3 fruit fly cellular contexts compared by ENCODE assay signal in the genomic region with DNA sequence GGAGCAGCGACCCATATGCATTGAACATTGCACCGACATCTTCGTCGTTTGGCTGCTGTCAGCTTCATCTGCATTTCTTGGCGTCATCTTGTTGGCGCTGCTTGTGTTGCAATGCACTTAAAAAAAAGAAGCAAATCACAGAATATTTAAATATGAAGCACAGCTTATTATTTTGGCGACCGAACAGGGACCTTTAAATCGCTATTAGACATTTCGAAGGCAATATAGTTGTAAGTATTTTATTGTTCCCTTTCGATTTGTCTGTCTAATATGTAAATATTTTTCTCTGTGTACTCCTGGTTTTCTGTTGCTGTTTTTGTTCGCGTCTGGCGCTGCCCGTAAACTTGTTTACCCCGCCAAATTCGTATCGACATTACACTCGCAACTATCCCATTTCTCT.
TF ChIP-seq lines count a peak whose summit lies in the region.

No protein-coding gene starts in this region.

TF ChIP-seq in whole organism, embryonic, 481 proteins besides CTCF, POLR2A, EP300 and RAD21 (continued from another document):
- 0 out of 3 replicates have a peak, but pooled peaks have one; percentile 30 for TF ChIP-seq ase (GFP tag; IDR thresholded peaks at IDR 0.05; lab: Robert Waterston, UW)
- TF ChIP-seq CG11504 (tag; optimal IDR thresholded peaks at IDR 0.05; lab: Kevin White, UChicago): peak; percentile 29
- peak; percentile 44 for TF ChIP-seq fd96Cb (tag; optimal IDR thresholded peaks at IDR 0.05; lab: Kevin White, UChicago)
TF ChIP-seq in whole organism, embryonic: peak in this region for 14.

TF ChIP-seq in whole organism, prepupa, 60 proteins besides CTCF, POLR2A, EP300 and RAD21 (continued from another document):
- TF ChIP-seq Lpt (GFP tag; optimal IDR thresholded peaks at IDR 0.05; lab: Kevin White, UChicago) (peak; percentile 95), spab (GFP tag; optimal IDR thresholded peaks at IDR 0.05; lab: Kevin White, UChicago) (peak; percentile 97), CG3919 (GFP tag; optimal IDR thresholded peaks at IDR 0.05; lab: Kevin White, UChicago) (peak; percentile 97), CG11902 (GFP tag; optimal IDR thresholded peaks at IDR 0.05; lab: Kevin White, UChicago) (peak; percentile 90), svp (GFP tag; lab: Kevin White, UChicago) (peak; percentile 97), cyc (GFP tag; optimal IDR thresholded peaks at IDR 0.05; lab: Kevin White, UChicago) (peak; percentile 89), Sox102F (GFP tag; optimal IDR thresholded peaks at IDR 0.05; lab: Kevin White, UChicago) (peak; percentile 86), fd85E (GFP tag; optimal IDR thresholded peaks at IDR 0.05; lab: Kevin White, UChicago) (peak; percentile 86), Hr39 (GFP tag; optimal IDR thresholded peaks at IDR 0.05; lab: Kevin White, UChicago) (peak; percentile 83), CG1621 (tag; optimal IDR thresholded peaks at IDR 0.05; lab: Kevin White, UChicago) (peak; percentile 96), Ets21C (GFP tag; optimal IDR thresholded peaks at IDR 0.05; lab: Kevin White, UChicago) (peak; percentile 74), Ets96B (tag; optimal IDR thresholded peaks at IDR 0.05; lab: Kevin White, UChicago) (peak; percentile 97), OdsH (GFP tag; optimal IDR thresholded peaks at IDR 0.05; lab: Kevin White, UChicago) (peak; percentile 94), CG6854 (GFP tag; optimal IDR thresholded peaks at IDR 0.05; lab: Kevin White, UChicago) (peak; percentile 89), CG4318 (GFP tag; optimal IDR thresholded peaks at IDR 0.05; lab: Kevin White, UChicago) (peak; percentile 95), Eip93F (GFP tag; optimal IDR thresholded peaks at IDR 0.05; lab: Kevin White, UChicago) (no peak), Sox14 (GFP tag; optimal IDR thresholded peaks at IDR 0.05; lab: Kevin White, UChicago) (peak; percentile 95), CG6808 (GFP tag; optimal IDR thresholded peaks at IDR 0.05; lab: Kevin White, UChicago) (peak; percentile 97), Met (GFP tag; optimal IDR thresholded peaks at IDR 0.05; lab: Kevin White, UChicago) (peak; percentile 88), CG8119 (GFP tag; IDR thresholded peaks at IDR 0.05; lab: Robert Waterston, UW) (peak; percentile 97), CG8632 (GFP tag; optimal IDR thresholded peaks at IDR 0.05; lab: Kevin White, UChicago) (peak; percentile 91), ss (GFP tag; optimal IDR thresholded peaks at IDR 0.05; lab: Kevin White, UChicago) (peak; percentile 95 to 96), dac (GFP tag; optimal IDR thresholded peaks at IDR 0.05; lab: Kevin White, UChicago) (peak; percentile 96), Hr38 (GFP tag; optimal IDR thresholded peaks at IDR 0.05; lab: Kevin White, UChicago) (peak; percentile 35), eg (GFP tag; IDR thresholded peaks at IDR 0.05; lab: Robert Waterston, UW) (peak; percentile 97), CG6276 (GFP tag; optimal IDR thresholded peaks at IDR 0.05; lab: Kevin White, UChicago) (peak; percentile 96), net (GFP tag; optimal IDR thresholded peaks at IDR 0.05; lab: Kevin White, UChicago) (peak; percentile 94), CG32006 (GFP tag; optimal IDR thresholded peaks at IDR 0.05; lab: Kevin White, UChicago) (peak; percentile 98), CG6163 (GFP tag; IDR thresholded peaks at IDR 0.05; lab: Robert Waterston, UW) (peak; percentile 98), CG31627 (GFP tag; optimal IDR thresholded peaks at IDR 0.05; lab: Kevin White, UChicago) (peak; percentile 84), topi (GFP tag; optimal IDR thresholded peaks at IDR 0.05; lab: Kevin White, UChicago) (peak; percentile 91), CG11294 (GFP tag; IDR thresholded peaks at IDR 0.05; lab: Robert Waterston, UW) (peak; percentile 83), Eip75B (GFP tag; optimal IDR thresholded peaks at IDR 0.05; lab: Kevin White, UChicago) (peak; percentile 95), CG10631 (GFP tag; optimal IDR thresholded peaks at IDR 0.05; lab: Kevin White, UChicago) (peak; percentile 95), achi (GFP tag; optimal IDR thresholded peaks at IDR 0.05; lab: Kevin White, UChicago) (peak; percentile 96), CG9139 (GFP tag; optimal IDR thresholded peaks at IDR 0.05; lab: Kevin White, UChicago) (peak; percentile 91), salr (GFP tag; optimal IDR thresholded peaks at IDR 0.05; lab: Kevin White, UChicago) (peak; percentile 93 to 95), Gug (GFP tag; IDR thresholded peaks at IDR 0.05; lab: Robert Waterston, UW) (peak; percentile 88), Eip78C (GFP tag; lab: Kevin White, UChicago) (peak; percentile 99), vri (GFP tag; optimal IDR thresholded peaks at IDR 0.05; lab: Kevin White, UChicago) (peak; percentile 63)

TF ChIP-seq in whole organism, wandering third instar larva, 38 proteins besides CTCF, POLR2A, EP300 and RAD21 (continued from another document):
- TF ChIP-seq CG32264 (GFP tag; optimal IDR thresholded peaks at IDR 0.05; lab: Kevin White, UChicago) (peak; percentile 58), Sp1 (GFP tag; optimal IDR thresholded peaks at IDR 0.05; lab: Kevin White, UChicago) (peak; percentile 79), Jra (GFP tag; optimal IDR thresholded peaks at IDR 0.05; lab: Kevin White, UChicago) (no peak), brk (GFP tag; optimal IDR thresholded peaks at IDR 0.05; lab: Kevin White, UChicago) (peak; percentile 7), h (GFP tag; optimal IDR thresholded peaks at IDR 0.05; lab: Kevin White, UChicago) (peak; percentile 82), Abd-B (GFP tag; optimal IDR thresholded peaks at IDR 0.05; lab: Kevin White, UChicago) (no peak), pan (optimal IDR thresholded peaks at IDR 0.05; lab: Kevin White, UChicago) (no peak), dmrt93B (GFP tag; optimal IDR thresholded peaks at IDR 0.05; lab: Kevin White, UChicago) (peak; percentile 47), Myc (optimal IDR thresholded peaks at IDR 0.05; lab: Kevin White, UChicago) (no peak), lola (GFP tag; optimal IDR thresholded peaks at IDR 0.05; lab: Kevin White, UChicago) (no peak), dsf (GFP tag; optimal IDR thresholded peaks at IDR 0.05; lab: Kevin White, UChicago; ENCODE audit: borderline replicate concordance) (no peak), CrebA (GFP tag; optimal IDR thresholded peaks at IDR 0.05; lab: Kevin White, UChicago; ENCODE audit: borderline replicate concordance) (no peak), Dif (GFP tag; optimal IDR thresholded peaks at IDR 0.05; lab: Kevin White, UChicago; ENCODE audit: partially characterized antibody) (no peak)
